Fruit fly (Drosophila melanogaster) whole organism, embryonic: ENCODE data around the gene Mettl4.

Source experiments
- Atf-2 ChIP-seq: fragments of 200-800 bp; sonication (Bioruptor generic); optimal IDR thresholded peaks from 2 replicates; lab custom pipeline; 2016; ENCODE audit warnings: missing biosample characterization, missing genetic modification characterization
- BEAF-32 ChIP-seq: fragments of 200-800 bp; sonication (Bioruptor generic); optimal IDR thresholded peaks from 3 replicates; lab custom pipeline; 2017; ENCODE audit warnings: missing biosample characterization, missing genetic modification characterization, mild to moderate bottlenecking, moderate library complexity, missing genetic modification reagents
- CG11723 ChIP-seq: fragments of 200-800 bp; sonication (Bioruptor generic); optimal IDR thresholded peaks from 2 replicates; lab custom pipeline; 2017; ENCODE audit warnings: missing biosample characterization, mild to moderate bottlenecking, missing genetic modification characterization
- CG12942 ChIP-seq: fragments of 200-800 bp; sonication (Bioruptor generic); optimal IDR thresholded peaks from 3 replicates; lab custom pipeline; 2016; ENCODE audit warnings: missing biosample characterization, missing genetic modification characterization
- CG14710 ChIP-seq: fragments of 200-800 bp; sonication (Bioruptor generic); optimal IDR thresholded peaks from 3 replicates; lab custom pipeline; 2019; ENCODE audit warnings: missing biosample characterization, mild to moderate bottlenecking, missing genetic modification characterization, moderate library complexity
- CG15601 ChIP-seq: fragments of 200-800 bp; sonication (Bioruptor generic); optimal IDR thresholded peaks from 3 replicates; lab custom pipeline; 2019; ENCODE audit warnings: missing biosample characterization, mild to moderate bottlenecking, missing genetic modification characterization, moderate library complexity
- CG16779 ChIP-seq: fragments of 200-800 bp; sonication (Bioruptor generic); IDR thresholded peaks from 2 replicates; pipeline ENCODE4 v1.3.6; 2022; ENCODE audit warnings: missing biosample characterization, missing genetic modification characterization
- CG17361 ChIP-seq: fragments of 200-800 bp; sonication (Bioruptor generic); IDR thresholded peaks from 3 replicates; pipeline ENCODE4 v1.3.6; 2022; ENCODE audit warnings: missing biosample characterization, missing genetic modification characterization
- CG2199 ChIP-seq: fragments of 200-800 bp; sonication (Bioruptor generic); IDR thresholded peaks from 3 replicates; pipeline ENCODE4 v1.3.6; 2022; ENCODE audit warnings: missing biosample characterization, missing genetic modification characterization
- CG30403 ChIP-seq: fragments of 200-800 bp; sonication (Bioruptor generic); optimal IDR thresholded peaks from 3 replicates; lab custom pipeline; 2016; ENCODE audit warnings: missing biosample characterization, missing genetic modification characterization
- CG33557 ChIP-seq: fragments of 200-800 bp; sonication (Bioruptor generic); optimal IDR thresholded peaks from 2 replicates; lab custom pipeline; 2019; ENCODE audit warnings: missing biosample characterization, mild to moderate bottlenecking, missing genetic modification characterization, moderate library complexity
- CG34224 ChIP-seq: fragments of 200-800 bp; sonication (Bioruptor generic); IDR thresholded peaks from 3 replicates; pipeline ENCODE4 v1.3.6; 2022; ENCODE audit warnings: missing biosample characterization, missing genetic modification characterization; ENCODE audit not compliant: partially characterized antibody
- CG4707 ChIP-seq: fragments of 200-800 bp; sonication (Bioruptor generic); optimal IDR thresholded peaks from 2 replicates; lab custom pipeline; 2018; ENCODE audit warnings: missing biosample characterization, mild to moderate bottlenecking, missing genetic modification characterization, moderate library complexity
- CG6791 ChIP-seq: fragments of 200-800 bp; sonication (Bioruptor generic); IDR thresholded peaks from 3 replicates; pipeline ENCODE4 v1.3.6; 2022; ENCODE audit warnings: missing biosample characterization, missing genetic modification characterization; ENCODE audit not compliant: partially characterized antibody
- CG8290 ChIP-seq, 3 experiments: fragments of 200-800 bp; sonication (Bioruptor generic); optimal IDR thresholded peaks; 2 replicates each; lab custom pipeline; 2016 to 2019; ENCODE audit warnings: missing biosample characterization in 3 of 3, missing genetic modification characterization in 3 of 3, mild to moderate bottlenecking in 2 of 3, moderate library complexity in 1 of 3
- Dp ChIP-seq: fragments of 200-800 bp; sonication (Bioruptor generic); optimal IDR thresholded peaks from 2 replicates; lab custom pipeline; 2018; ENCODE audit warnings: missing biosample characterization, mild to moderate bottlenecking, missing genetic modification characterization, moderate library complexity
- Dref ChIP-seq: fragments of 200-800 bp; sonication (Bioruptor generic); IDR thresholded peaks from 2 replicates; pipeline ENCODE4 v1.3.6; 2022; ENCODE audit warnings: missing biosample characterization, missing genetic modification characterization
- Drgx ChIP-seq: fragments of 200-800 bp; sonication (Bioruptor generic); IDR thresholded peaks from 2 replicates; pipeline ENCODE4 v1.3.6; 2022; ENCODE audit warnings: missing biosample characterization, missing genetic modification characterization
- Ets97D ChIP-seq: fragments of 200-800 bp; sonication (Bioruptor generic); optimal IDR thresholded peaks from 3 replicates; lab custom pipeline; 2016; ENCODE audit warnings: missing biosample characterization, missing genetic modification characterization
- HLH4C ChIP-seq: fragments of 200-800 bp; sonication (Bioruptor generic); IDR thresholded peaks from 3 replicates; pipeline ENCODE4 v1.3.6; 2022; ENCODE audit warnings: missing biosample characterization, missing genetic modification characterization; ENCODE audit not compliant: partially characterized antibody
- HmgZ ChIP-seq: fragments of 200-800 bp; sonication (Bioruptor generic); optimal IDR thresholded peaks from 2 replicates; lab custom pipeline; 2018; ENCODE audit warnings: missing biosample characterization, mild to moderate bottlenecking, missing genetic modification characterization
- Hmr ChIP-seq: fragments of 200-800 bp; sonication (Bioruptor generic); optimal IDR thresholded peaks from 3 replicates; lab custom pipeline; 2017; ENCODE audit warnings: mild to moderate bottlenecking, missing biosample characterization, missing genetic modification reagents, missing genetic modification characterization
- PHDP ChIP-seq: fragments of 200-800 bp; sonication (Bioruptor generic); optimal IDR thresholded peaks from 3 replicates; lab custom pipeline; 2018; ENCODE audit warnings: missing biosample characterization, mild to moderate bottlenecking, missing genetic modification characterization, moderate library complexity
- Pdp1 ChIP-seq, 2 experiments: fragments of 200-800 bp; sonication (Bioruptor generic); optimal IDR thresholded peaks; 3 replicates each; lab custom pipeline; 2016; ENCODE audit warnings: missing biosample characterization in 2 of 2, missing genetic modification characterization in 2 of 2, mild to moderate bottlenecking in 1 of 2, moderate library complexity in 1 of 2
- Sin3A ChIP-seq: fragments of >200 bp; optimal IDR thresholded peaks from 2 replicates; lab custom pipeline; 2018
- TFAM ChIP-seq: fragments of 200-800 bp; sonication (Bioruptor generic); optimal IDR thresholded peaks from 2 replicates; lab custom pipeline; 2017; ENCODE audit warnings: missing biosample characterization, missing genetic modification characterization, inconsistent platforms
- amos ChIP-seq: fragments of 200-800 bp; sonication (Bioruptor generic); IDR thresholded peaks from 2 replicates; pipeline ENCODE4 v1.3.6; 2022; ENCODE audit warnings: missing biosample characterization, missing genetic modification characterization; ENCODE audit not compliant: partially characterized antibody
- danr ChIP-seq: fragments of 200-800 bp; sonication (Bioruptor generic); IDR thresholded peaks from 2 replicates; pipeline ENCODE4 v1.3.6; 2022; ENCODE audit warnings: missing biosample characterization, missing genetic modification characterization
- fd96Cb ChIP-seq: fragments of 200-800 bp; sonication (Bioruptor generic); optimal IDR thresholded peaks from 2 replicates; lab custom pipeline; 2018; ENCODE audit warnings: missing biosample characterization, mild to moderate bottlenecking, missing genetic modification characterization, moderate library complexity
- h ChIP-seq: fragments of >200 bp; optimal IDR thresholded peaks from 2 replicates; lab custom pipeline; 2017
- hkb ChIP-seq, 2 experiments: fragments of 200-800 bp in 1 of 2; fragments of >200 bp in 1 of 2; sonication (Bioruptor generic) in 1 of 2; IDR thresholded peaks in 1 of 2; optimal IDR thresholded peaks in 1 of 2; 2 replicates each; pipeline versions ENCODE4 v1.3.6 to Lab custom; 2017 to 2022; ENCODE audit warnings: missing biosample characterization in 1 of 2, missing genetic modification characterization in 1 of 2
- jigr1 ChIP-seq: fragments of 200-800 bp; sonication (Bioruptor generic); IDR thresholded peaks from 3 replicates; pipeline ENCODE4 v1.3.6; 2022; ENCODE audit warnings: missing biosample characterization, missing genetic modification characterization
- jumu ChIP-seq: fragments of 200-800 bp; sonication (Bioruptor generic); optimal IDR thresholded peaks from 3 replicates; lab custom pipeline; 2016; ENCODE audit warnings: missing biosample characterization, missing genetic modification characterization
- klu ChIP-seq: fragments of 200-800 bp; sonication (Bioruptor generic); IDR thresholded peaks from 2 replicates; pipeline ENCODE4 v1.3.6; 2022; ENCODE audit warnings: missing biosample characterization, missing genetic modification characterization
- lilli ChIP-seq: fragments of 200-800 bp; sonication (Bioruptor generic); optimal IDR thresholded peaks from 3 replicates; lab custom pipeline; 2016; ENCODE audit warnings: missing biosample characterization, missing genetic modification characterization
- lola ChIP-seq, 3 experiments: fragments of >200 bp in 2 of 3; fragments of 200-800 bp in 1 of 3; sonication (Bioruptor generic) in 1 of 3; optimal IDR thresholded peaks; 2 replicates each; lab custom pipeline; 2017 to 2019; ENCODE audit warnings: missing biosample characterization in 3 of 3, missing genetic modification characterization in 3 of 3, mild to moderate bottlenecking in 1 of 3, moderate library complexity in 1 of 3
- mld ChIP-seq: fragments of 200-800 bp; sonication (Bioruptor generic); IDR thresholded peaks from 3 replicates; pipeline ENCODE4 v1.3.6; 2022; ENCODE audit warnings: missing biosample characterization, missing genetic modification characterization; ENCODE audit not compliant: partially characterized antibody
- pita ChIP-seq: fragments of 200-800 bp; sonication (Bioruptor generic); optimal IDR thresholded peaks from 2 replicates; lab custom pipeline; 2017; ENCODE audit warnings: missing biosample characterization, mild to moderate bottlenecking, missing genetic modification characterization
- pzg ChIP-seq: fragments of 200-800 bp; sonication (Bioruptor generic); optimal IDR thresholded peaks from 3 replicates; lab custom pipeline; 2018; ENCODE audit warnings: missing biosample characterization, mild to moderate bottlenecking, missing genetic modification characterization, moderate library complexity
- sens ChIP-seq: fragments of 200-800 bp; sonication (Bioruptor generic); peaks from one replicate; lab custom pipeline; 2016; ENCODE audit warnings: missing biosample characterization, missing genetic modification characterization
- sqz ChIP-seq: fragments of 200-800 bp; sonication (Bioruptor generic); optimal IDR thresholded peaks from 3 replicates; lab custom pipeline; 2018; ENCODE audit warnings: missing biosample characterization, mild to moderate bottlenecking, missing genetic modification characterization
- sr ChIP-seq: fragments of 200-800 bp; sonication (Bioruptor generic); IDR thresholded peaks from 3 replicates; pipeline ENCODE4 v1.3.6; 2022; ENCODE audit warnings: missing biosample characterization, missing genetic modification characterization
- tna ChIP-seq: fragments of 200-800 bp; sonication (Bioruptor generic); IDR thresholded peaks from 2 replicates; pipeline ENCODE4 v1.3.6; 2022; ENCODE audit warnings: missing biosample characterization, missing genetic modification characterization; ENCODE audit not compliant: partially characterized antibody
- trh ChIP-seq: fragments of 200-800 bp; sonication (Bioruptor generic); optimal IDR thresholded peaks from 2 replicates; lab custom pipeline; 2016; ENCODE audit warnings: missing biosample characterization, missing genetic modification characterization
- unc-4 ChIP-seq: fragments of 200-800 bp; sonication (Bioruptor generic); IDR thresholded peaks from 2 replicates; pipeline ENCODE4 v1.3.6; 2022; ENCODE audit warnings: missing biosample characterization, missing genetic modification characterization; ENCODE audit not compliant: partially characterized antibody
- zen2 ChIP-seq: fragments of 200-800 bp; sonication (Bioruptor generic); IDR thresholded peaks from 3 replicates; pipeline ENCODE4 v1.3.6; 2022; ENCODE audit warnings: missing biosample characterization, missing genetic modification characterization; ENCODE audit not compliant: partially characterized antibody

The Mettl4 gene

DNA sequence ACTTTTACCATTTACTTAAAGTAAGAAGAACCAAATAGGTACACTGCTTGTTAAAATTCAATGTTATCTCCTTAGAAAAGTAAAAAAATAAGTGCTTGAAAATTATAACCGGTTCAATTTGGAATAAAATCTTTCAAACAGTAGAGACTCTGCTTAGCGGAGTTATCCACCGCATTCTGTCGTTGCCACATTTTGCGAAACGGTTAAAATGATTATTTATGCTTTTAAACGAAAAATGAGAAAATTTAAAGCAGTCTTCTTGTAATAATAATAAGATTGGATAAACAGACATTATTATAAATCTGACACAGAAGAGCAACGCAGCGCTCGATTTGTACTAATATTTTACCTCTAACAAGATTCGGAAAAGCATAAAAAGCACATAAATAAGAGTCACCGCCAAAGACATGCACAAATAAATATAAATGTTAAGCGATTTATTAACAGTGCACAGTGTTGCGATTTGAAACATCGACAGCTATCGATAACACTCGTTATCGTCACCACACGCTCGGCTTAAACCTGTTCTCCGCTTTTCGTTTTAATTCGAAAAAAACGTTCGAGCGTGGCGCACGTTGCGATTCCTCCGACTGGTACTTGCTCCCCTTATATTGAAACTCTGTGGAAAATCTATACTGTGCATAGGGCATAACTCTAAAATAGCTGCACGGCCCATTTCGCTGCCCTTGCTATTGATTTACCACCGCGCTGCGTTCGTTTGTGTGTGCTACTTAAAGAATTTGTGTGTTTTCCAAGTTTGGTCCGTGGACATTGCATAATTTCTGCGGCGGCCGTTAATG, 26.0 kb downstream of the Mettl4 start, which contains the start of gene Fas1:
Gene Fas1 (plus strand): TSS at position 489 of the 800 bp plus-strand sequence.
- no peak for TF ChIP-seq trh (GFP tag; lab: Kevin White, UChicago)
- peak; percentile 41 for TF ChIP-seq CG4707 (GFP tag; lab: Kevin White, UChicago)
- peak; percentile 76 for TF ChIP-seq CG6791 (GFP tag; lab: Robert Waterston, UW)
- peak; percentile 60 for TF ChIP-seq CG34224 (GFP tag; lab: Robert Waterston, UW)
- peak; percentile 50 for TF ChIP-seq Sin3A (lab: Kevin White, UChicago)
- TF ChIP-seq tna = 0 out of 2 replicates have a peak, but pooled peaks have one; percentile 20
- TF ChIP-seq Drgx (GFP tag; lab: Robert Waterston, UW) = peak; percentile 29; the same call in 1 of the 2 replicates
- peak; percentile 80; the same call in 2 of the 3 replicates for TF ChIP-seq CG2199
- no peak for TF ChIP-seq danr (GFP tag; lab: Robert Waterston, UW)
- no peak for TF ChIP-seq CG11723 (GFP tag; lab: Kevin White, UChicago)
- TF ChIP-seq pzg = peak; percentile 39
- TF ChIP-seq CG33557 (GFP tag; lab: Kevin White, UChicago) = no peak
- TF ChIP-seq sqz (GFP tag; lab: Kevin White, UChicago) = peak; percentile 77
- TF ChIP-seq HmgZ (tag; lab: Kevin White, UChicago) = peak; percentile 36
- no peak for TF ChIP-seq PHDP
- TF ChIP-seq CG15601 (tag; lab: Kevin White, UChicago) = peak; percentile 45
- peak; percentile 71 for TF ChIP-seq amos (GFP tag; lab: Robert Waterston, UW)
- TF ChIP-seq Atf-2 (GFP tag; lab: Kevin White, UChicago) = no peak
- TF ChIP-seq Hmr (GFP tag; lab: Kevin White, UChicago) = peak; percentile 41
- TF ChIP-seq BEAF-32 (GFP tag; lab: Kevin White, UChicago) = peak; percentile 76
- TF ChIP-seq Dref (GFP tag; lab: Robert Waterston, UW) = peak; percentile 74
- peak; percentile 75; the same call in 2 of the 3 replicates for TF ChIP-seq mld (GFP tag; lab: Robert Waterston, UW)
- no peak for TF ChIP-seq CG17361 (GFP tag; lab: Robert Waterston, UW)
- TF ChIP-seq sr (GFP tag; lab: Robert Waterston, UW) = 0 out of 3 replicates have a peak, but pooled peaks have one; percentile 4
- TF ChIP-seq TFAM (GFP tag; lab: Kevin White, UChicago) = no peak
- no peak for TF ChIP-seq jumu (GFP tag; lab: Kevin White, UChicago)
- 0 out of 2 replicates have a peak, but pooled peaks have one; percentile 10 for TF ChIP-seq CG16779 (GFP tag; lab: Robert Waterston, UW)
- no peak for TF ChIP-seq fd96Cb (tag; lab: Kevin White, UChicago)
- TF ChIP-seq zen2 (GFP tag; lab: Robert Waterston, UW) = peak; percentile 72
- peak; percentile 70; the same call in 2 of the 3 replicates for TF ChIP-seq HLH4C (GFP tag; lab: Robert Waterston, UW)
- TF ChIP-seq unc-4 (GFP tag; lab: Robert Waterston, UW) = peak; percentile 74
- no peak for TF ChIP-seq lilli (GFP tag; lab: Kevin White, UChicago)
- TF ChIP-seq CG30403 (GFP tag; lab: Kevin White, UChicago) = peak; percentile 2
- peak; percentile 27 for TF ChIP-seq sens (GFP tag; lab: Kevin White, UChicago)
- TF ChIP-seq lola (GFP tag; optimal IDR thresholded peaks at IDR 0.05; lab: Kevin White, UChicago) = peak in 1 of 3 experiments; percentile 13
- TF ChIP-seq klu (GFP tag; lab: Robert Waterston, UW) = no peak
- TF ChIP-seq hkb (optimal IDR thresholded peaks at IDR 0.05; lab: Kevin White, UChicago) = no peak
- peak; percentile 20; the same call in 1 of the 2 replicates for TF ChIP-seq hkb (GFP tag; IDR thresholded peaks at IDR 0.05; lab: Robert Waterston, UW)
- no peak for TF ChIP-seq CG8290 (GFP tag; optimal IDR thresholded peaks at IDR 0.05; lab: Kevin White, UChicago)
- peak in 1 of 2 experiments; percentile 15 for TF ChIP-seq CG8290 (tag; optimal IDR thresholded peaks at IDR 0.05; lab: Kevin White, UChicago)
- TF ChIP-seq pita (GFP tag; lab: Kevin White, UChicago) = peak; percentile 93
- TF ChIP-seq h (lab: Kevin White, UChicago) = no peak
- TF ChIP-seq CG14710 = peak; percentile 70
- TF ChIP-seq CG12942 (GFP tag; lab: Kevin White, UChicago) = no peak
- no peak; the same call in 2 of the 3 replicates for TF ChIP-seq jigr1 (GFP tag; lab: Robert Waterston, UW)
- peak in 1 of 2 experiments; percentile 83 for TF ChIP-seq Pdp1 (GFP tag; optimal IDR thresholded peaks at IDR 0.05; lab: Kevin White, UChicago)
- peak; percentile 59 for TF ChIP-seq Ets97D (GFP tag; lab: Kevin White, UChicago)
- TF ChIP-seq Dp (GFP tag; lab: Kevin White, UChicago) = peak; percentile 73
